Fruit fly (Drosophila melanogaster): Measurements from ENCODE around the gene CG13144.

- TF ChIP-seq CG14711 (tag; optimal IDR thresholded peaks at IDR 0.05) (no peak), pad (GFP tag; optimal IDR thresholded peaks at IDR 0.05) (no peak), CG5204 (GFP tag; optimal IDR thresholded peaks at IDR 0.05) (no peak), bab1 (GFP tag; optimal IDR thresholded peaks at IDR 0.05) (no peak), kay (GFP tag; ENCODE audit: borderline replicate concordance) (no peak), toe (GFP tag; optimal IDR thresholded peaks at IDR 0.05) (no peak), CG7045 (GFP tag; optimal IDR thresholded peaks at IDR 0.05) (no peak), Hr96 (GFP tag; optimal IDR thresholded peaks at IDR 0.05) (no peak), tj (GFP tag; optimal IDR thresholded peaks at IDR 0.05) (no peak), CG12768 (GFP tag; optimal IDR thresholded peaks at IDR 0.05) (no peak), CG7101 (tag; optimal IDR thresholded peaks at IDR 0.05) (no peak), ovo (GFP tag; optimal IDR thresholded peaks at IDR 0.05) (no peak)
Observed at dm6 chr2L:10531521-10531920, 40.3 kb upstream of the CG13144 start, which contains the start of gene CG18301.
